Worm (Caenorhabditis elegans) whole organism, L4/young adult: ENCODE measurements around the gene mes-1.

Experiments used
- W03F9.2 ChIP-seq: fragments of 150-350 bp; optimal IDR thresholded peaks from 2 replicates; lab custom pipeline; 2014; ENCODE audit warnings: missing biosample characterization, missing genetic modification characterization
- dao-5 ChIP-seq: sonication (generic microtip); optimal IDR thresholded peaks from 2 replicates; lab custom pipeline; 2016; ENCODE audit warnings: missing genotype, missing genetic modification characterization, moderate library complexity, missing compliant biosample characterization
- him-1 ChIP-seq: sonication (generic microtip); optimal IDR thresholded peaks from 2 replicates; lab custom pipeline; 2016; ENCODE audit warnings: missing genotype, missing genetic modification reagents, missing genetic modification characterization, missing compliant biosample characterization

ce11 chrX:11899031-11899430 lies 41.8 kb downstream of the mes-1 start:
- TF ChIP-seq W03F9.2 (tag; lab: Kevin White, UChicago) (no peak), him-1 (tag; lab: Kevin White, UChicago) (no peak), dao-5 (tag; lab: Kevin White, UChicago) (no peak)
